Fruit fly (Drosophila melanogaster) whole organism, embryonic: ENCODE results near the gene CG34278.

Experiments
- Antp ChIP-seq: fragments of 200-800 bp; sonication (Bioruptor generic); optimal IDR thresholded peaks from 3 replicates; lab custom pipeline; 2016; ENCODE audit warnings: missing biosample characterization, missing genetic modification characterization
- Asciz ChIP-seq: fragments of 200-800 bp; sonication (Bioruptor generic); optimal IDR thresholded peaks from 2 replicates; lab custom pipeline; 2017; ENCODE audit warnings: missing biosample characterization, mild to moderate bottlenecking, missing genetic modification characterization, missing genetic modification reagents
- Atf-2 ChIP-seq: fragments of 200-800 bp; sonication (Bioruptor generic); optimal IDR thresholded peaks from 2 replicates; lab custom pipeline; 2016; ENCODE audit warnings: missing biosample characterization, missing genetic modification characterization
- Bdp1 ChIP-seq: fragments of 200-800 bp; sonication (Bioruptor generic); optimal IDR thresholded peaks from 3 replicates; lab custom pipeline; 2016; ENCODE audit warnings: missing biosample characterization, missing genetic modification characterization
- CG14014 ChIP-seq: fragments of 200-800 bp; sonication (Bioruptor generic); IDR thresholded peaks from 2 replicates; pipeline ENCODE4 v1.3.6; 2022; ENCODE audit warnings: missing biosample characterization, missing genetic modification characterization
- CG14050 ChIP-seq: fragments of 200-800 bp; sonication (Bioruptor generic); IDR thresholded peaks from 3 replicates; pipeline ENCODE4 v1.3.6; 2022; ENCODE audit warnings: missing biosample characterization, missing genetic modification characterization
- CG1603 ChIP-seq: fragments of 200-800 bp; sonication (Bioruptor generic); optimal IDR thresholded peaks from 2 replicates; lab custom pipeline; 2019; ENCODE audit warnings: missing biosample characterization, mild to moderate bottlenecking, missing genetic modification characterization, moderate library complexity
- CG17568 ChIP-seq: fragments of 200-800 bp; sonication (Bioruptor generic); optimal IDR thresholded peaks from 2 replicates; lab custom pipeline; 2018; ENCODE audit warnings: missing biosample characterization, mild to moderate bottlenecking, missing genetic modification characterization, moderate library complexity
- CG1792 ChIP-seq: fragments of 200-800 bp; sonication (Bioruptor generic); optimal IDR thresholded peaks from 2 replicates; lab custom pipeline; 2016; ENCODE audit warnings: missing biosample characterization, missing genetic modification characterization
- CG30431 ChIP-seq: fragments of 200-800 bp; sonication (Bioruptor generic); optimal IDR thresholded peaks from 2 replicates; lab custom pipeline; 2017; ENCODE audit warnings: missing biosample characterization, missing genetic modification characterization
- CG33557 ChIP-seq: fragments of 200-800 bp; sonication (Bioruptor generic); optimal IDR thresholded peaks from 2 replicates; lab custom pipeline; 2019; ENCODE audit warnings: missing biosample characterization, mild to moderate bottlenecking, missing genetic modification characterization, moderate library complexity
- CG4328 ChIP-seq: fragments of 200-800 bp; sonication (Bioruptor generic); optimal IDR thresholded peaks from 3 replicates; lab custom pipeline; 2017; ENCODE audit warnings: missing biosample characterization, missing genetic modification reagents, missing genetic modification characterization
- CG6254 ChIP-seq: fragments of 200-800 bp; sonication (Bioruptor generic); optimal IDR thresholded peaks from 3 replicates; lab custom pipeline; 2017; ENCODE audit warnings: mild to moderate bottlenecking, missing biosample characterization, missing genetic modification reagents, missing genetic modification characterization
- CG6854 ChIP-seq: fragments of 200-800 bp; sonication (Bioruptor generic); optimal IDR thresholded peaks from 3 replicates; lab custom pipeline; 2017; ENCODE audit warnings: missing biosample characterization, mild to moderate bottlenecking, missing genetic modification characterization
- CG7556 ChIP-seq: fragments of 200-800 bp; sonication (Bioruptor generic); optimal IDR thresholded peaks from 2 replicates; lab custom pipeline; 2017; ENCODE audit warnings: missing biosample characterization, mild to moderate bottlenecking, missing genetic modification characterization
- CG8290 ChIP-seq, 3 experiments: fragments of 200-800 bp; sonication (Bioruptor generic); optimal IDR thresholded peaks; 2 replicates each; lab custom pipeline; 2016 to 2019; ENCODE audit warnings: missing biosample characterization in 3 of 3, missing genetic modification characterization in 3 of 3, mild to moderate bottlenecking in 2 of 3, moderate library complexity in 1 of 3
- CoRest ChIP-seq: fragments of 200-800 bp; sonication (Bioruptor generic); optimal IDR thresholded peaks from 3 replicates; lab custom pipeline; 2018; ENCODE audit warnings: missing biosample characterization, mild to moderate bottlenecking, missing genetic modification characterization, moderate library complexity
- Dip3 ChIP-seq: fragments of 200-800 bp; sonication (Bioruptor generic); optimal IDR thresholded peaks from 3 replicates; lab custom pipeline; 2016; ENCODE audit warnings: missing biosample characterization, missing genetic modification characterization
- E2f2 ChIP-seq: fragments of 200-800 bp; sonication (Bioruptor generic); IDR thresholded peaks from 2 replicates; pipeline ENCODE4 v1.3.6; 2022; ENCODE audit warnings: missing biosample characterization, missing genetic modification characterization
- ERR ChIP-seq: fragments of 200-800 bp; sonication (Bioruptor generic); optimal IDR thresholded peaks from 2 replicates; lab custom pipeline; 2016; ENCODE audit warnings: missing biosample characterization, missing genetic modification characterization
- Ets65A ChIP-seq: fragments of 200-800 bp; sonication (Bioruptor generic); peaks from one replicate; lab custom pipeline; 2016; ENCODE audit warnings: missing biosample characterization, missing genetic modification characterization
- HLH3B ChIP-seq: fragments of 200-800 bp; sonication (Bioruptor generic); IDR thresholded peaks from 2 replicates; pipeline ENCODE4 v1.3.6; 2022; ENCODE audit warnings: missing biosample characterization, missing genetic modification characterization
- HLHmδ ChIP-seq: fragments of 200-800 bp; sonication (Bioruptor generic); optimal IDR thresholded peaks from 2 replicates; lab custom pipeline; 2018; ENCODE audit warnings: missing biosample characterization, mild to moderate bottlenecking, missing genetic modification characterization, moderate library complexity
- Hey ChIP-seq: fragments of 200-800 bp; sonication (Bioruptor generic); optimal IDR thresholded peaks from 3 replicates; lab custom pipeline; 2018; ENCODE audit warnings: missing biosample characterization, mild to moderate bottlenecking, missing genetic modification characterization
- Hr78 ChIP-seq, 2 experiments: fragments of 200-800 bp in 1 of 2; fragments of >200 bp in 1 of 2; sonication (Bioruptor generic) in 1 of 2; optimal IDR thresholded peaks; 2 replicates each; lab custom pipeline; 2017 to 2019; ENCODE audit warnings: missing biosample characterization in 2 of 2, missing genetic modification characterization in 2 of 2, mild to moderate bottlenecking in 1 of 2, moderate library complexity in 1 of 2
- NFAT ChIP-seq: fragments of 200-800 bp; sonication (Bioruptor generic); IDR thresholded peaks from 2 replicates; pipeline ENCODE4 v1.3.6; 2022; ENCODE audit warnings: missing biosample characterization, missing genetic modification characterization
- Nf-YA ChIP-seq: fragments of 200-800 bp; sonication (Bioruptor generic); IDR thresholded peaks from 2 replicates; pipeline ENCODE4 v1.3.6; 2022; ENCODE audit warnings: missing biosample characterization, missing genetic modification characterization
- Optix ChIP-seq: fragments of 200-800 bp; sonication (Bioruptor generic); IDR thresholded peaks from 3 replicates; pipeline ENCODE4 v1.3.6; 2022; ENCODE audit warnings: missing biosample characterization, missing genetic modification characterization
- Pdp1 ChIP-seq, 2 experiments: fragments of 200-800 bp; sonication (Bioruptor generic); optimal IDR thresholded peaks; 3 replicates each; lab custom pipeline; 2016; ENCODE audit warnings: missing biosample characterization in 2 of 2, missing genetic modification characterization in 2 of 2, mild to moderate bottlenecking in 1 of 2, moderate library complexity in 1 of 2
- Ravus ChIP-seq: fragments of 200-800 bp; sonication (Bioruptor generic); IDR thresholded peaks from 2 replicates; pipeline ENCODE4 v1.3.6; 2022; ENCODE audit warnings: missing biosample characterization, missing genetic modification characterization
- Side ChIP-seq: fragments of 200-800 bp; sonication (Bioruptor generic); optimal IDR thresholded peaks from 2 replicates; lab custom pipeline; 2016; ENCODE audit warnings: missing biosample characterization, missing genetic modification characterization
- Sry-δ ChIP-seq: fragments of 200-800 bp; sonication (Bioruptor generic); optimal IDR thresholded peaks from 2 replicates; lab custom pipeline; 2016; ENCODE audit warnings: missing biosample characterization, missing genetic modification characterization
- YL-1 ChIP-seq: fragments of 200-800 bp; sonication (Bioruptor generic); optimal IDR thresholded peaks from 3 replicates; lab custom pipeline; 2017; ENCODE audit warnings: missing biosample characterization, mild to moderate bottlenecking, missing genetic modification characterization
- ab ChIP-seq: fragments of 200-800 bp; sonication (Bioruptor generic); optimal IDR thresholded peaks from 2 replicates; lab custom pipeline; 2016; ENCODE audit warnings: missing biosample characterization, missing genetic modification characterization
- amos ChIP-seq: fragments of 200-800 bp; sonication (Bioruptor generic); IDR thresholded peaks from 2 replicates; pipeline ENCODE4 v1.3.6; 2022; ENCODE audit warnings: missing biosample characterization, missing genetic modification characterization; ENCODE audit not compliant: partially characterized antibody
- bowl ChIP-seq: fragments of 200-800 bp; sonication (Bioruptor generic); IDR thresholded peaks from 2 replicates; pipeline ENCODE4 v1.3.6; 2022; ENCODE audit warnings: missing biosample characterization, missing genetic modification characterization
- cad ChIP-seq: fragments of >200 bp; optimal IDR thresholded peaks from 2 replicates; lab custom pipeline; 2017; ENCODE audit warnings: missing biosample characterization, missing genetic modification characterization
- cg ChIP-seq: fragments of 200-800 bp; sonication (Bioruptor generic); optimal IDR thresholded peaks from 3 replicates; lab custom pipeline; 2019; ENCODE audit warnings: missing biosample characterization, mild to moderate bottlenecking, missing genetic modification characterization, moderate library complexity
- danr ChIP-seq: fragments of 200-800 bp; sonication (Bioruptor generic); IDR thresholded peaks from 2 replicates; pipeline ENCODE4 v1.3.6; 2022; ENCODE audit warnings: missing biosample characterization, missing genetic modification characterization
- dysf ChIP-seq: fragments of 200-800 bp; sonication (Bioruptor generic); IDR thresholded peaks from 3 replicates; pipeline ENCODE4 v1.3.6; 2022; ENCODE audit warnings: missing biosample characterization, missing genetic modification characterization
- gce ChIP-seq: fragments of 200-800 bp; sonication (Bioruptor generic); IDR thresholded peaks from 3 replicates; pipeline ENCODE4 v1.3.6; 2022; ENCODE audit warnings: missing biosample characterization, missing genetic modification characterization
- gcm2 ChIP-seq: fragments of 200-800 bp; sonication (Bioruptor generic); optimal IDR thresholded peaks from 2 replicates; lab custom pipeline; 2016; ENCODE audit warnings: missing biosample characterization, missing genetic modification characterization
- grau ChIP-seq: fragments of 200-800 bp; optimal IDR thresholded peaks from 3 replicates; lab custom pipeline; 2019; ENCODE audit warnings: missing biosample characterization, mild to moderate bottlenecking, missing genetic modification characterization, moderate library complexity
- insv ChIP-seq, 2 experiments: fragments of 200-800 bp; sonication (Bioruptor generic); optimal IDR thresholded peaks; 3 replicates each; lab custom pipeline; 2016 to 2018; ENCODE audit warnings: missing biosample characterization in 2 of 2, missing genetic modification characterization in 2 of 2
- lab ChIP-seq: fragments of 200-800 bp; sonication (Bioruptor generic); optimal IDR thresholded peaks from 3 replicates; lab custom pipeline; 2017; ENCODE audit warnings: missing biosample characterization, missing genetic modification characterization, mild to moderate bottlenecking, moderate library complexity, missing genetic modification reagents
- odd ChIP-seq: fragments of 200-800 bp; sonication (Bioruptor generic); optimal IDR thresholded peaks from 2 replicates; lab custom pipeline; 2017; ENCODE audit warnings: missing biosample characterization, mild to moderate bottlenecking, missing genetic modification characterization
- repo ChIP-seq: fragments of 200-800 bp; sonication (Bioruptor generic); optimal IDR thresholded peaks from 2 replicates; lab custom pipeline; 2016; ENCODE audit warnings: missing biosample characterization, missing genetic modification characterization
- scrt ChIP-seq: fragments of 200-800 bp; sonication (Bioruptor generic); optimal IDR thresholded peaks from 2 replicates; lab custom pipeline; 2018; ENCODE audit warnings: missing biosample characterization, mild to moderate bottlenecking, missing genetic modification characterization, moderate library complexity
- tio ChIP-seq: fragments of 200-800 bp; sonication (Bioruptor generic); optimal IDR thresholded peaks from 2 replicates; lab custom pipeline; 2017; ENCODE audit warnings: missing biosample characterization, missing genetic modification characterization, inconsistent platforms
- trem ChIP-seq: fragments of 200-800 bp; optimal IDR thresholded peaks from 3 replicates; lab custom pipeline; 2019; ENCODE audit warnings: missing biosample characterization, mild to moderate bottlenecking, missing genetic modification characterization, moderate library complexity
- yki ChIP-seq: fragments of >200 bp; optimal IDR thresholded peaks from 3 replicates; lab custom pipeline; 2018

CG34278 gene

DNA sequence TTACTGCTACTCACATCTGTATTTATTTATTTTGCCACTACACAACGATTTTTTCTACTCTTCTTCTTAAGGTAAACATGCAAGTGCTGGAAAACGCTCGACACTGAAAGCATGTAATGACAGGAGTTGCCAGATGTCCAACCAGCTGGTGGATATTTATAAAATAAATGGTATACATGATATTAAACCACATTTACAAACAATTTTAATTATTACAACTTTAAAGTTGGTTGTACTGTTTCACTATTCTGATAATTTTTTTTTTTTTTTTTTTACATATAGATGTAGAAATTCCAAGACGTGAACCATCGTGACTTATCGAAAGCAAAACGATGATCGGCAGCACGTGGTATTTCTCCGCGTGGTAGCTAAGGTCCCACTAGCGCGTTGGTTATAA, 40.4 kb upstream of the CG34278 start, which contains the start of the genes Keap1 and kuk (continued):
- no peak for TF ChIP-seq CG8290 (GFP tag; optimal IDR thresholded peaks at IDR 0.05; lab: Kevin White, UChicago)
- peak in 1 of 2 experiments; percentile 57 for TF ChIP-seq CG8290 (tag; optimal IDR thresholded peaks at IDR 0.05; lab: Kevin White, UChicago)
- peak; percentile 25; the same call in 1 of the 3 replicates for TF ChIP-seq CG14050
- peak; percentile 58 to 82 for TF ChIP-seq Pdp1 (GFP tag; optimal IDR thresholded peaks at IDR 0.05; lab: Kevin White, UChicago)
- peak; percentile 35 for TF ChIP-seq scrt
- TF ChIP-seq Bdp1 (GFP tag; lab: Kevin White, UChicago), result peak; percentile 60
- no peak for TF ChIP-seq cad
- TF ChIP-seq trem, result peak; percentile 86
- peak; percentile 57 for TF ChIP-seq CG1603 (tag; lab: Kevin White, UChicago)
- TF ChIP-seq YL-1 (GFP tag; lab: Kevin White, UChicago), result no peak
- no peak for TF ChIP-seq CG1792 (GFP tag; lab: Kevin White, UChicago)
- peak; percentile 12 for TF ChIP-seq ERR
- peak; percentile 48 for TF ChIP-seq Antp (GFP tag; lab: Kevin White, UChicago)
- no peak for TF ChIP-seq Hey (tag; lab: Kevin White, UChicago)
- no peak for TF ChIP-seq Hr78 (GFP tag; optimal IDR thresholded peaks at IDR 0.05; lab: Kevin White, UChicago)
- TF ChIP-seq Nf-YA (GFP tag; lab: Robert Waterston, UW), result no peak
- peak; percentile 41 for TF ChIP-seq gcm2
- TF ChIP-seq Atf-2, result peak; percentile 27
- TF ChIP-seq tio (GFP tag; lab: Kevin White, UChicago), result peak; percentile 64
- TF ChIP-seq CG30431, result no peak
- TF ChIP-seq bowl, result no peak
- no peak for TF ChIP-seq yki (lab: Kevin White, UChicago)
- TF ChIP-seq Asciz (GFP tag; lab: Kevin White, UChicago), result peak; percentile 48
- no peak for TF ChIP-seq ab (GFP tag; lab: Kevin White, UChicago)
- peak; percentile 24 for TF ChIP-seq grau (tag; lab: Kevin White, UChicago)
- TF ChIP-seq insv (GFP tag; optimal IDR thresholded peaks at IDR 0.05; lab: Kevin White, UChicago), result peak in 1 of 2 experiments; percentile 57
- peak; percentile 4 for TF ChIP-seq HLHmδ (GFP tag; lab: Kevin White, UChicago)
- peak; percentile 67 for TF ChIP-seq CoRest (tag; lab: Kevin White, UChicago)
- no peak for TF ChIP-seq gce
- TF ChIP-seq cg (GFP tag; lab: Kevin White, UChicago), result no peak
- TF ChIP-seq CG14014 (GFP tag; lab: Robert Waterston, UW), result peak; percentile 51
- no peak for TF ChIP-seq CG7556 (GFP tag; lab: Kevin White, UChicago)
- TF ChIP-seq dysf (GFP tag; lab: Robert Waterston, UW), result peak; percentile 25; the same call in 1 of the 3 replicates
- no peak for TF ChIP-seq odd
- TF ChIP-seq Ravus (GFP tag; lab: Robert Waterston, UW), result no peak
- TF ChIP-seq Dip3 (GFP tag; lab: Kevin White, UChicago), result peak; percentile 63
- TF ChIP-seq HLH3B (GFP tag; lab: Robert Waterston, UW), result no peak
- TF ChIP-seq CG6854 (GFP tag; lab: Kevin White, UChicago), result no peak
- TF ChIP-seq CG6254, result no peak
- no peak for TF ChIP-seq CG17568
- TF ChIP-seq lab (GFP tag; lab: Kevin White, UChicago), result peak; percentile 67
- TF ChIP-seq CG33557 (GFP tag; lab: Kevin White, UChicago), result no peak
- TF ChIP-seq Sry-δ (GFP tag; lab: Kevin White, UChicago), result peak; percentile 73
- peak; percentile 27 for TF ChIP-seq repo (GFP tag; lab: Kevin White, UChicago)
- TF ChIP-seq E2f2, result peak; percentile 64
- TF ChIP-seq Ets65A, result peak; percentile 96
- TF ChIP-seq amos (GFP tag; lab: Robert Waterston, UW), result peak; percentile 84
- TF ChIP-seq Side (GFP tag; lab: Kevin White, UChicago), result no peak
- TF ChIP-seq NFAT (GFP tag; lab: Robert Waterston, UW), result peak; percentile 50; the same call in 1 of the 2 replicates
- TF ChIP-seq danr (GFP tag; lab: Robert Waterston, UW), result 0 out of 2 replicates have a peak, but pooled peaks have one; percentile 20
- no peak for TF ChIP-seq Optix (GFP tag; lab: Robert Waterston, UW)
- TF ChIP-seq CG4328 (GFP tag; lab: Kevin White, UChicago), result no peak
